Fruit fly (Drosophila melanogaster) whole organism, wandering third instar larva: ENCODE data around the gene Ythdc1.

Experiments
- dl ChIP-seq, 2 experiments: fragments of 175-275, 200-275 bp in 1 of 2; fragments of 200-275 bp in 1 of 2; sonication (Bioruptor generic); optimal IDR thresholded peaks; lab custom pipeline; 2018; ENCODE audit warnings: mild to moderate bottlenecking in 2 of 2, missing biosample characterization in 2 of 2, missing genetic modification characterization in 2 of 2, moderate library complexity in 2 of 2; ENCODE audit not compliant: partially characterized antibody in 2 of 2, insufficient read depth in 1 of 2
- h ChIP-seq: fragments of 200-800 bp; sonication (Bioruptor generic); optimal IDR thresholded peaks from 3 replicates; lab custom pipeline; 2016; ENCODE audit warnings: missing biosample characterization, mild to moderate bottlenecking, missing genetic modification characterization
- pan ChIP-seq: fragments of >200 bp; optimal IDR thresholded peaks from 2 replicates; lab custom pipeline; 2017
- sv ChIP-seq: fragments of 200-800 bp; sonication (Bioruptor generic); optimal IDR thresholded peaks from 3 replicates; lab custom pipeline; 2016; ENCODE audit warnings: missing biosample characterization, missing genetic modification characterization
- usp ChIP-seq: fragments of >200 bp; optimal IDR thresholded peaks from 2 replicates; lab custom pipeline; 2017; ENCODE audit warnings: missing biosample characterization, missing genetic modification characterization

DNA sequence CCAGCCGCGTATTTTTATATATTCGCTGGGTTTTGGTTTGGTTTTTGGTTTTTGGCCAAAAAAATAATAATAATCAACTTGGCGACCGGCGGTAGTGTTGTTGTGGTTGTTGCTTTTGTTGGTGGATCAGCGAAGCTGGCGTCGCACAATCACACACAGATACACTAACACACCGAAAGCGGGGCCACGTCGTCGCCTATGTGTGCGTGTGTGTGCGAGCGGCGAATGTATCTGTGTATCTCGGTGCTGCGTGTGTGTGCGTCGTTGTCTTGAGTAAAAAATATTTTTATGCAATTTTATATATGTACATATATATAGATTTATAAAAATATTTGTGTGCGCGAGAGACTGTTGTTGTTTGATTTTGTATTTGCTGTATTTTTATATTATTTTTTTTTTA lies 43.1 kb upstream of the Ythdc1 start:
- TF ChIP-seq dl (GFP tag; optimal IDR thresholded peaks at IDR 0.05; lab: Kevin White, UChicago; ENCODE audit: insufficient read depth in 1 of 2, partially characterized antibody in 2 of 2) (no peak), usp (GFP tag; lab: Kevin White, UChicago) (no peak), pan (lab: Kevin White, UChicago) (no peak), h (peak; percentile 13), sv (GFP tag; lab: Kevin White, UChicago) (no peak)
